Fruit fly (Drosophila melanogaster): ENCODE results near the gene CG15399.

Gene CG15399

DNA sequence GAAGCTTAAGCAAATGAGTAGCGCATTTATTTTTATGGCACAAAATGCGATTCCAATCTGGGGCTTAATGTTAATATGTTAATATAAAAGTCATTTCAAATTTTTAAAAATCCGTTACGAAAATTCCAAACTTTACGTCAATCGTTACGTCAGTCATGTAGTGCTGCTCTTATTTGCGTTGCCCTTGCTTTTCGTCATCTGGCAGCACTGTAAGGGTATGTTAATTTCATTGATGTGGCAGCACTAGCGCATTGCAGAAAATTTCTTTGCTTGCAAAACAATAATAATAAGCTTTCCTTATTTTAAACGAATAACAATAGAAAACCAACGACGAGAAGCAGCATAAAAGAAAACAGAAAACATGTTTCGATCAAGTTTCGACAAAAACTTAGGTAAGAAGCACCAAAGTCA is 31.8 kb downstream of the CG15399 start, which contains the start of gene Hrs (continued):
- peak in 1 of 2 experiments; percentile 24 for TF ChIP-seq tll (GFP tag; optimal IDR thresholded peaks at IDR 0.05)
- no peak for TF ChIP-seq CG12391 (tag; optimal IDR thresholded peaks at IDR 0.05)
- TF ChIP-seq pb (GFP tag; optimal IDR thresholded peaks at IDR 0.05), result no peak
- no peak for TF ChIP-seq dmrt11E (tag; optimal IDR thresholded peaks at IDR 0.05)
- no peak for TF ChIP-seq Camta (GFP tag; optimal IDR thresholded peaks at IDR 0.05)
- no peak; the same call in 2 of the 3 replicates for TF ChIP-seq row (GFP tag; IDR thresholded peaks at IDR 0.05)
- TF ChIP-seq sna (GFP tag; IDR thresholded peaks at IDR 0.05; ENCODE audit: partially characterized antibody), result no peak
- TF ChIP-seq CG12155 (GFP tag; optimal IDR thresholded peaks at IDR 0.05), result no peak
- TF ChIP-seq NK7.1 (GFP tag; optimal IDR thresholded peaks at IDR 0.05), result no peak
- peak; percentile 23 for TF ChIP-seq CoRest (tag; optimal IDR thresholded peaks at IDR 0.05)
- TF ChIP-seq CG8765 (GFP tag; IDR thresholded peaks at IDR 0.05), result no peak
- no peak for TF ChIP-seq abd-A (tag; optimal IDR thresholded peaks at IDR 0.05)
- TF ChIP-seq kay (GFP tag; optimal IDR thresholded peaks at IDR 0.05), result peak; percentile 95
- no peak for TF ChIP-seq tio (GFP tag; optimal IDR thresholded peaks at IDR 0.05)
- TF ChIP-seq Neu2 (GFP tag; optimal IDR thresholded peaks at IDR 0.05; ENCODE audit: borderline replicate concordance), result no peak
- no peak for TF ChIP-seq tap (tag; optimal IDR thresholded peaks at IDR 0.05)
- no peak for TF ChIP-seq fru (optimal IDR thresholded peaks at IDR 0.05)
- no peak for TF ChIP-seq CG9932 (GFP tag; IDR thresholded peaks at IDR 0.05)
- TF ChIP-seq da (GFP tag; optimal IDR thresholded peaks at IDR 0.05), result no peak
- TF ChIP-seq CG8388 (GFP tag; optimal IDR thresholded peaks at IDR 0.05), result no peak
- no peak for TF ChIP-seq fu2 (GFP tag; optimal IDR thresholded peaks at IDR 0.05)
- no peak for TF ChIP-seq Rfx (GFP tag; IDR thresholded peaks at IDR 0.05)
- no peak for TF ChIP-seq bcd (GFP tag; optimal IDR thresholded peaks at IDR 0.05)
- TF ChIP-seq Oaz (GFP tag; IDR thresholded peaks at IDR 0.05), result no peak
- TF ChIP-seq Myb (GFP tag; optimal IDR thresholded peaks at IDR 0.05), result peak; percentile 98
- TF ChIP-seq ATbp (GFP tag; optimal IDR thresholded peaks at IDR 0.05), result no peak
- TF ChIP-seq CG4424 (GFP tag; optimal IDR thresholded peaks at IDR 0.05), result no peak
- no peak for TF ChIP-seq ttk (GFP tag; IDR thresholded peaks at IDR 0.05)
- no peak for TF ChIP-seq HLH54F (GFP tag; optimal IDR thresholded peaks at IDR 0.05)
- no peak for TF ChIP-seq D (optimal IDR thresholded peaks at IDR 0.05)
- TF ChIP-seq D (GFP tag; optimal IDR thresholded peaks at IDR 0.05), result no peak
- peak; percentile 36 for TF ChIP-seq Sry-δ (GFP tag; optimal IDR thresholded peaks at IDR 0.05)
- no peak for TF ChIP-seq CG7271 (tag; optimal IDR thresholded peaks at IDR 0.05)
- TF ChIP-seq Atf3 (GFP tag; optimal IDR thresholded peaks at IDR 0.05), result no peak
- no peak for TF ChIP-seq Antp (GFP tag; optimal IDR thresholded peaks at IDR 0.05)
- no peak for TF ChIP-seq zfh1 (GFP tag; IDR thresholded peaks at IDR 0.05)
- no peak for TF ChIP-seq CG10543 (GFP tag; optimal IDR thresholded peaks at IDR 0.05)
- peak; percentile 24 for TF ChIP-seq CG7987 (GFP tag; optimal IDR thresholded peaks at IDR 0.05)
- no peak for TF ChIP-seq tup (GFP tag; optimal IDR thresholded peaks at IDR 0.05)
- no peak for TF ChIP-seq CG34376 (GFP tag; optimal IDR thresholded peaks at IDR 0.05)
- no peak for TF ChIP-seq CG3065 (GFP tag; optimal IDR thresholded peaks at IDR 0.05)
- no peak for TF ChIP-seq zfh2 (GFP tag; optimal IDR thresholded peaks at IDR 0.05)
- no peak for TF ChIP-seq ac (GFP tag; optimal IDR thresholded peaks at IDR 0.05)
- peak; percentile 40; the same call in 1 of the 2 replicates for TF ChIP-seq hbn (GFP tag; IDR thresholded peaks at IDR 0.05; ENCODE audit: partially characterized antibody)
- no peak for TF ChIP-seq CG10274 (GFP tag; optimal IDR thresholded peaks at IDR 0.05)
- peak; percentile 58 for TF ChIP-seq Med (GFP tag)
- no peak for TF ChIP-seq CG9609 (GFP tag; optimal IDR thresholded peaks at IDR 0.05)
- TF ChIP-seq Ets65A (GFP tag), result no peak
- TF ChIP-seq Dref (GFP tag; IDR thresholded peaks at IDR 0.05), result peak; percentile 28; the same call in 1 of the 2 replicates
- TF ChIP-seq crp (GFP tag; optimal IDR thresholded peaks at IDR 0.05), result peak in 1 of 2 experiments; percentile 70
- no peak for TF ChIP-seq dmrt99B (tag; optimal IDR thresholded peaks at IDR 0.05)
- no peak for TF ChIP-seq CG15269 (tag; optimal IDR thresholded peaks at IDR 0.05)

Measured in whole organism, embryonic.